Worm (Caenorhabditis elegans): ENCODE data around the gene F35A5.5.

DNA sequence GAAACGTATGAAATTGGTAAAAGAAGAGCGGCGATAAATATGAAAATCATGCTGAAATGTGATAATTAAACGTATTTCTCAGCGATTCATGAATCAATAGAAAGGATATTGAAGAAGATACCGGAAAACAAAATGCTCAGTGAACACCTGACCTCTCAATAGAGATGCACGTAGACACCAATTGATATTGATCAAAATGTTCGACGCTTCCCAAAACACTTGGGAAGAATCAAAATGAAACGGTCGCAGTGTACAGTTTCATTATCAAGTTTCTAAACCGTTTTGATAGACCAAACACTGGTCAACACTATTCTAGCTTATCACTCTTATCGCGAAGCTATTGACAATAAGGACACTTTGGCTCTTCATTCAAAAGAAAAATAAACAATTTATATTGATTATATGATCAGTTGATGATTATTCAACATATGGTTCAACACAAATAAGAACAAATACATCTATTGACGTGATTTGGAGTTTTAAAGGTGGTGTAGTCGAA lies 46.9 kb upstream of the F35A5.5 start, which contains the start of gene ttr-48:
- TF ChIP-seq snpc-4 (GFP tag; optimal IDR thresholded peaks at IDR 0.05): no peak
- TF ChIP-seq snpc-4 (tag; optimal IDR thresholded peaks at IDR 0.05): no peak
- TF ChIP-seq nfya-1 (tag; optimal IDR thresholded peaks at IDR 0.05; ENCODE audit: borderline replicate concordance, insufficient read depth): no peak
- no peak for TF ChIP-seq ztf-18 (tag; optimal IDR thresholded peaks at IDR 0.05)
- TF ChIP-seq K11D2.4 (GFP tag; IDR thresholded peaks at IDR 0.05): no peak

Data from whole organism, young adult.